Fruit fly (Drosophila melanogaster) Kc167 (cell line): Measurements from ENCODE around the gene CG12951.

Source experiments
- Myc ChIP-seq: fragments of >200 bp; optimal IDR thresholded peaks from 2 replicates; lab custom pipeline; 2017; ENCODE audit warnings: missing external identifiers
- Sin3A ChIP-seq: fragments of >200 bp; optimal IDR thresholded peaks from 2 replicates; lab custom pipeline; 2018; ENCODE audit warnings: missing external identifiers
- h ChIP-seq: fragments of >200 bp; optimal IDR thresholded peaks from 3 replicates; lab custom pipeline; 2018; ENCODE audit warnings: missing external identifiers
- psq ChIP-seq: fragments of >200 bp; optimal IDR thresholded peaks from 2 replicates; lab custom pipeline; 2017; ENCODE audit warnings: missing external identifiers

- TF ChIP-seq h (lab: Kevin White, UChicago) (no peak), psq (lab: Kevin White, UChicago) (no peak), Sin3A (lab: Kevin White, UChicago) (no peak), Myc (lab: Kevin White, UChicago) (no peak)
These were observed 4.7 kb upstream of the CG12951 start, which contains the start of the genes Aduk and pasi2 for dm6 chr3R:9334592-9335518.
